Comparison of ENCODE assay signal across 4 fruit fly cellular contexts in the genomic region with DNA sequence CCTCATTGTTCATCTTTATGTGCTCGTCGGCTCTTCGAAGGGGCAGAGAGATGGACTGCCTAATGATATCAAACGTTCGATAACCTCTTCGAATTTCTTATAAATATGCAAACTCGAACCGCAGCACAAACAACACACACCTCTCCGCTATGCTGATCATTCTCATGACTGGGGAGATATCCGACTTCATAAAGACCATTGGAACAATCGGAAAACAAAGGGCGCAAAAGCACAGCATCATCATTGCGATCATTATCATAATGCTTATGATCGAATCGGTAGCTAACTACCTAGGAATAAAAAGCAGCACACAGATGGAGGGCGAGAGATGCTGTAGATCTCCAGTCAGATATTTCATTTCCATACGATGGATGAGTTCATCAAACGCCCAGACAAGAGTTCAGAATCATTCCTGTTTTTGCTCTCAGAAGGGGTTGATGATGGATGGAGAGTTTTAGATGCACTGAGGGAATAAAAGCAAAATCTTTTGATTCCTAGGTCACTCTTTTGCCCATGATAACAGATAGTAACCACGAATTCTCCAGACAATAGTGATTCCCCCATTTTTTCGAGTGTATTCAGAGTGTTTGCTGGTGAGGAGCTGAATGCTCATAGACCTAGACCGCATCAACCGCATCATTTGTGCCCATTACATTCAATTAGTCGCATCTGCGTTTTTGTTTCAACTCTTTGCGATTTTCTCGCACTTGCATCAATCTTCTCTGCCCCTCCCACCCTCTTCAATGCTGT.
A peak's percentile ranks its signal among the peaks of the same experiment; 100 is the strongest.
TF ChIP-seq lines count a peak whose summit lies in the region.

No protein-coding gene starts in this region.

- no peak for TF ChIP-seq CTCF in whole organism, embryonic (GFP tag; optimal IDR thresholded peaks at IDR 0.05; lab: Kevin White, UChicago)

TF ChIP-seq in whole organism, embryonic, 481 proteins besides CTCF, POLR2A, EP300 and RAD21 (continues in another document):
- no peak for TF ChIP-seq CG16779 (GFP tag; IDR thresholded peaks at IDR 0.05; lab: Robert Waterston, UW)
- no peak for TF ChIP-seq zfh1 (GFP tag; IDR thresholded peaks at IDR 0.05; lab: Robert Waterston, UW)
- TF ChIP-seq pan (optimal IDR thresholded peaks at IDR 0.05; lab: Kevin White, UChicago) = no peak
- no peak for TF ChIP-seq pan (GFP tag; optimal IDR thresholded peaks at IDR 0.05 in 1 of 2, IDR thresholded peaks at IDR 0.05 in 1 of 2)
- no peak for TF ChIP-seq caup (GFP tag; optimal IDR thresholded peaks at IDR 0.05; lab: Kevin White, UChicago; ENCODE audit: severe bottlenecking)
- TF ChIP-seq dmrt11E (tag; optimal IDR thresholded peaks at IDR 0.05; lab: Kevin White, UChicago) = peak; percentile 17
- TF ChIP-seq D19A (tag; optimal IDR thresholded peaks at IDR 0.05; lab: Kevin White, UChicago) = peak; percentile 12
- peak; percentile 14; the same call in 1 of the 2 replicates for TF ChIP-seq Xrp1 (GFP tag; IDR thresholded peaks at IDR 0.05; lab: Robert Waterston, UW)
- TF ChIP-seq bab2 (GFP tag; optimal IDR thresholded peaks at IDR 0.05; lab: Kevin White, UChicago) = no peak
- TF ChIP-seq Med (GFP tag; lab: Kevin White, UChicago) = peak; percentile 51
- TF ChIP-seq sens-2 (GFP tag; IDR thresholded peaks at IDR 0.05; lab: Robert Waterston, UW) = no peak
- peak; percentile 53; the same call in 1 of the 2 replicates for TF ChIP-seq vvl (GFP tag; IDR thresholded peaks at IDR 0.05; lab: Robert Waterston, UW)
- TF ChIP-seq CG7786 (GFP tag; optimal IDR thresholded peaks at IDR 0.05; lab: Kevin White, UChicago) = no peak
- no peak for TF ChIP-seq fd96Cb (tag; optimal IDR thresholded peaks at IDR 0.05; lab: Kevin White, UChicago)
- 0 out of 2 replicates have a peak, but pooled peaks have one; percentile 47 for TF ChIP-seq Drgx (GFP tag; IDR thresholded peaks at IDR 0.05; lab: Robert Waterston, UW)
- peak; percentile 2 for TF ChIP-seq gem (tag; optimal IDR thresholded peaks at IDR 0.05; lab: Kevin White, UChicago)
- no peak for TF ChIP-seq hkb (optimal IDR thresholded peaks at IDR 0.05; lab: Kevin White, UChicago)
- TF ChIP-seq hkb (GFP tag; IDR thresholded peaks at IDR 0.05; lab: Robert Waterston, UW) = no peak
- peak; percentile 16 for TF ChIP-seq Blimp-1 (GFP tag; optimal IDR thresholded peaks at IDR 0.05; lab: Kevin White, UChicago)
- TF ChIP-seq ranshi (GFP tag; IDR thresholded peaks at IDR 0.05; lab: Robert Waterston, UW) = 0 out of 2 replicates have a peak, but pooled peaks have one; percentile 5

TF ChIP-seq in whole organism, prepupa, 60 proteins besides CTCF, POLR2A, EP300 and RAD21 (continues in another document):
- TF ChIP-seq Ets96B (tag; optimal IDR thresholded peaks at IDR 0.05; lab: Kevin White, UChicago) = peak; percentile 2
- TF ChIP-seq CG32006 (GFP tag; optimal IDR thresholded peaks at IDR 0.05; lab: Kevin White, UChicago) = peak; percentile 10
- no peak for TF ChIP-seq CG9139 (GFP tag; optimal IDR thresholded peaks at IDR 0.05; lab: Kevin White, UChicago)
- peak; percentile 6 for TF ChIP-seq achi (GFP tag; optimal IDR thresholded peaks at IDR 0.05; lab: Kevin White, UChicago)
- peak; percentile 14 for TF ChIP-seq net (GFP tag; optimal IDR thresholded peaks at IDR 0.05; lab: Kevin White, UChicago)
- TF ChIP-seq CG10669 (GFP tag; optimal IDR thresholded peaks at IDR 0.05; lab: Kevin White, UChicago) = no peak
- 0 out of 3 replicates have a peak, but pooled peaks have one; percentile 40 for TF ChIP-seq eg (GFP tag; IDR thresholded peaks at IDR 0.05; lab: Robert Waterston, UW)
- TF ChIP-seq CG10631 (GFP tag; optimal IDR thresholded peaks at IDR 0.05; lab: Kevin White, UChicago) = peak; percentile 28
- TF ChIP-seq salr (GFP tag; optimal IDR thresholded peaks at IDR 0.05; lab: Kevin White, UChicago) = peak; percentile 3 to 15
- TF ChIP-seq dsx (GFP tag; optimal IDR thresholded peaks at IDR 0.05; lab: Kevin White, UChicago; ENCODE audit: poor library complexity, severe bottlenecking) = no peak
- TF ChIP-seq CG8319 (GFP tag; optimal IDR thresholded peaks at IDR 0.05; lab: Kevin White, UChicago) = no peak
- no peak for TF ChIP-seq Ets21C (GFP tag; optimal IDR thresholded peaks at IDR 0.05; lab: Kevin White, UChicago)
- no peak for TF ChIP-seq vri (GFP tag; optimal IDR thresholded peaks at IDR 0.05; lab: Kevin White, UChicago)
- no peak for TF ChIP-seq CG6792 (GFP tag; optimal IDR thresholded peaks at IDR 0.05; lab: Kevin White, UChicago)
- peak; percentile 12 for TF ChIP-seq CG6808 (GFP tag; optimal IDR thresholded peaks at IDR 0.05; lab: Kevin White, UChicago)
- TF ChIP-seq Eip78C (GFP tag; lab: Kevin White, UChicago) = peak; percentile 49
- no peak for TF ChIP-seq acj6 (GFP tag; optimal IDR thresholded peaks at IDR 0.05; lab: Kevin White, UChicago)
- no peak for TF ChIP-seq Hr38 (GFP tag; optimal IDR thresholded peaks at IDR 0.05; lab: Kevin White, UChicago)
- TF ChIP-seq fd85E (GFP tag; optimal IDR thresholded peaks at IDR 0.05; lab: Kevin White, UChicago) = no peak
- TF ChIP-seq Hr4 (GFP tag; optimal IDR thresholded peaks at IDR 0.05; lab: Kevin White, UChicago) = no peak
- peak; percentile 16; the same call in 1 of the 2 replicates for TF ChIP-seq CG15336 (GFP tag; IDR thresholded peaks at IDR 0.05; lab: Robert Waterston, UW)

TF ChIP-seq in whole organism, pupa, 21 proteins besides CTCF, POLR2A, EP300 and RAD21:
- TF ChIP-seq rn (GFP tag; IDR thresholded peaks at IDR 0.05; lab: Robert Waterston, UW) (no peak), Ets98B (GFP tag; IDR thresholded peaks at IDR 0.05; lab: Robert Waterston, UW) (no peak), CG13204 (GFP tag; optimal IDR thresholded peaks at IDR 0.05; lab: Kevin White, UChicago) (no peak), EcR (GFP tag; optimal IDR thresholded peaks at IDR 0.05; lab: Kevin White, UChicago) (no peak), CG15710 (tag; optimal IDR thresholded peaks at IDR 0.05; lab: Kevin White, UChicago) (peak; percentile 7), CG14655 (GFP tag; optimal IDR thresholded peaks at IDR 0.05; lab: Kevin White, UChicago) (peak; percentile 44), CG4496 (GFP tag; IDR thresholded peaks at IDR 0.05; lab: Robert Waterston, UW) (peak; percentile 36; the same call in 1 of the 3 replicates), CG17806 (tag; optimal IDR thresholded peaks at IDR 0.05; lab: Kevin White, UChicago) (peak; percentile 17), D1 (tag; optimal IDR thresholded peaks at IDR 0.05; lab: Kevin White, UChicago) (no peak), CG9948 (tag; optimal IDR thresholded peaks at IDR 0.05; lab: Kevin White, UChicago) (peak; percentile 20), CG8301 (tag; optimal IDR thresholded peaks at IDR 0.05; lab: Kevin White, UChicago) (peak; percentile 32), CG8159 (tag; optimal IDR thresholded peaks at IDR 0.05; lab: Kevin White, UChicago) (peak; percentile 3), Snoo (tag; optimal IDR thresholded peaks at IDR 0.05; lab: Kevin White, UChicago) (no peak), CG12605 (GFP tag; IDR thresholded peaks at IDR 0.05; lab: Robert Waterston, UW) (no peak; the same call in 1 of the 2 replicates), Pif1B (GFP tag; optimal IDR thresholded peaks at IDR 0.05; lab: Kevin White, UChicago) (no peak), CG10348 (GFP tag; IDR thresholded peaks at IDR 0.05; lab: Robert Waterston, UW) (no peak)
TF ChIP-seq in whole organism, pupa: peak in this region for 7.

TF ChIP-seq in whole organism, wandering third instar larva, 38 proteins besides CTCF, POLR2A, EP300 and RAD21:
- no peak for TF ChIP-seq woc (GFP tag; optimal IDR thresholded peaks at IDR 0.05; lab: Kevin White, UChicago)
- TF ChIP-seq psq (GFP tag; optimal IDR thresholded peaks at IDR 0.05; lab: Kevin White, UChicago) = peak; percentile 62
